Worm (Caenorhabditis elegans): ENCODE measurements around the gene clec-88.

Gene clec-88

ce11 chrII:6360822-6361221 is 4.7 kb upstream of the clec-88 start, which contains the start of gene K10B2.4 (continued):
- TF ChIP-seq snpc-1.2 (GFP tag; IDR thresholded peaks at IDR 0.05) (no peak), ces-1 (GFP tag; optimal IDR thresholded peaks at IDR 0.05) (no peak), T26A8.4 (GFP tag; IDR thresholded peaks at IDR 0.05) (0 out of 2 replicates have a peak, but pooled peaks have one; percentile 26), jun-1 (tag; optimal IDR thresholded peaks at IDR 0.05) (no peak), tag-97 (GFP tag; IDR thresholded peaks at IDR 0.05) (no peak)

ce11 chrII:6366696-6367095 is 1.2 kb downstream of the clec-88 start, which contains the start of gene ctsa-4.1:
ctsa-4.1 (plus strand) TSS chrII:6366996.
- TF ChIP-seq ztf-7 (tag; optimal IDR thresholded peaks at IDR 0.05) (peak; percentile 63), ztf-11 (tag; optimal IDR thresholded peaks at IDR 0.05) (no peak)

DNA sequence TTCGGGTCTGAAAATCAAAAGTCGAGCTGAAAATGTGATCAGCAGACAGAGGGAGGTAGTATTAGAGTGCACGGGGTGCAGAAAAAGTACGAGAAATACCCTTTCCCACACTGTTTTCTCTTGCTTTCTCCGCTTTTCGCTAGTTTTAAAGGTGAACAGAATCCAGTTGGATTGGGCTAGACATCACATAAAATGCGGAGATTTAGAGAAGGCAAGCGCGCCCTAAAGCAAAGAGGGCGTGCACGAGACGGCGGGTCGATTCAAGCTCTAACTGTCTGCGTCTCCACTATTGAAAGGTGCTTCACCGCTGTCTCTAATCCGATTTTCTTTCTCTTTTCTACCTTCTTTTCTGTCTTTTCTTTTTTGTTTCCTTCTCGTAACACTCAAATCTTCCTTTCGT is 4.6 kb downstream of the clec-88 start:
- TF ChIP-seq dpl-1 (GFP tag; optimal IDR thresholded peaks at IDR 0.05) (peak; percentile 71), nhr-6 (tag; optimal IDR thresholded peaks at IDR 0.05) (peak; percentile 84), dmd-6 (GFP tag; IDR thresholded peaks at IDR 0.05) (peak; percentile 80), lin-39 (tag; optimal IDR thresholded peaks at IDR 0.05) (no peak), lin-13 (GFP tag; optimal IDR thresholded peaks at IDR 0.05) (peak; percentile 79), mdt-29 (GFP tag; IDR thresholded peaks at IDR 0.05) (no peak), aha-1 (tag) (peak; percentile 95), attf-4 (tag; optimal IDR thresholded peaks at IDR 0.05) (peak; percentile 31), hlh-30 (tag; optimal IDR thresholded peaks at IDR 0.05; ENCODE audit: insufficient read depth) (peak; percentile 98), ces-1 (GFP tag; optimal IDR thresholded peaks at IDR 0.05) (peak; percentile 47), F37D6.2 (tag; optimal IDR thresholded peaks at IDR 0.05) (peak; percentile 26), ceh-28 (tag; optimal IDR thresholded peaks at IDR 0.05) (peak; percentile 16), mes-2 (tag; optimal IDR thresholded peaks at IDR 0.05; ENCODE audit: poor library complexity, severe bottlenecking) (peak; percentile 75), fos-1 (tag; optimal IDR thresholded peaks at IDR 0.05) (no peak), F49E8.2 (tag; optimal IDR thresholded peaks at IDR 0.05; ENCODE audit: borderline replicate concordance) (peak; percentile 34), lin-38 (GFP tag; IDR thresholded peaks at IDR 0.05) (peak; percentile 94), ceh-20 (GFP tag; IDR thresholded peaks at IDR 0.05) (0 out of 2 replicates have a peak, but pooled peaks have one; percentile 27), dmd-8 (GFP tag; IDR thresholded peaks at IDR 0.05) (no peak), pqm-1 (tag; optimal IDR thresholded peaks at IDR 0.05) (peak; percentile 24), pha-4 (GFP tag; IDR thresholded peaks at IDR 0.05) (peak; percentile 69), pha-4 (tag; optimal IDR thresholded peaks at IDR 0.05) (no peak), nhr-11 (tag; optimal IDR thresholded peaks at IDR 0.05) (peak; percentile 78), daf-19 (GFP tag; conservative IDR thresholded peaks at IDR 0.05) (peak; percentile 62; the same call in 1 of the 2 replicates), egl-43 (GFP tag; IDR thresholded peaks at IDR 0.05) (0 out of 2 replicates have a peak, but pooled peaks have one; percentile 52), rbr-2 (tag; optimal IDR thresholded peaks at IDR 0.05) (peak; percentile 73), lin-1 (GFP tag; IDR thresholded peaks at IDR 0.05) (peak; percentile 78), nhr-28 (tag; optimal IDR thresholded peaks at IDR 0.05) (peak; percentile 86), unc-39 (tag; optimal IDR thresholded peaks at IDR 0.05) (no peak), ztf-7 (tag; optimal IDR thresholded peaks at IDR 0.05) (peak; percentile 36), fkh-10 (GFP tag; optimal IDR thresholded peaks at IDR 0.05) (peak; percentile 48), Y105C5A.15 (GFP tag; IDR thresholded peaks at IDR 0.05) (no peak), T20F7.1 (GFP tag; optimal IDR thresholded peaks at IDR 0.05) (peak; percentile 44), T26A8.4 (GFP tag; IDR thresholded peaks at IDR 0.05) (peak; percentile 80), hmg-1.1 (GFP tag; IDR thresholded peaks at IDR 0.05) (peak; percentile 88), arid-1 (GFP tag; conservative IDR thresholded peaks at IDR 0.05) (peak; percentile 71), set-16 (GFP tag; IDR thresholded peaks at IDR 0.05) (peak; percentile 54), D1046.2 (GFP tag; IDR thresholded peaks at IDR 0.05) (0 out of 2 replicates have a peak, but pooled peaks have one; percentile 38), unc-62 (GFP tag; optimal IDR thresholded peaks at IDR 0.05 in 1 of 2) (peak in 1 of 2 experiments; percentile 56), unc-62 (tag; optimal IDR thresholded peaks at IDR 0.05) (no peak), nhr-25 (tag; optimal IDR thresholded peaks at IDR 0.05; ENCODE audit: borderline replicate concordance, insufficient read depth) (peak; percentile 53), daf-8 (GFP tag; IDR thresholded peaks at IDR 0.05) (no peak), daf-16 (GFP tag; optimal IDR thresholded peaks at IDR 0.05) (no peak), daf-16 (tag; optimal IDR thresholded peaks at IDR 0.05) (peak; percentile 37), mep-1 (tag; optimal IDR thresholded peaks at IDR 0.05) (peak; percentile 83)
